Fruit fly (Drosophila melanogaster): ENCODE measurements around the gene nrv1.

Gene nrv1

dm6 chr2L:6830264-6830729 is 43.6 kb upstream of the nrv1 start (continued):
- no peak for TF ChIP-seq CG4707 (GFP tag; optimal IDR thresholded peaks at IDR 0.05)
- no peak for TF ChIP-seq CG11247 (GFP tag; IDR thresholded peaks at IDR 0.05)
- TF ChIP-seq da (GFP tag; optimal IDR thresholded peaks at IDR 0.05), result no peak
- TF ChIP-seq ase (GFP tag; IDR thresholded peaks at IDR 0.05), result no peak
- TF ChIP-seq CG4730 (GFP tag; IDR thresholded peaks at IDR 0.05), result no peak
- peak; percentile 17 for TF ChIP-seq NfI (GFP tag; optimal IDR thresholded peaks at IDR 0.05)
- TF ChIP-seq Doc3 (GFP tag; IDR thresholded peaks at IDR 0.05; ENCODE audit: partially characterized antibody), result no peak
- no peak for TF ChIP-seq Ets97D (GFP tag; optimal IDR thresholded peaks at IDR 0.05)
- no peak for TF ChIP-seq NC2α (GFP tag; optimal IDR thresholded peaks at IDR 0.05)
- no peak for TF ChIP-seq CG1647 (GFP tag; optimal IDR thresholded peaks at IDR 0.05)
- TF ChIP-seq Stat92E (GFP tag; optimal IDR thresholded peaks at IDR 0.05), result no peak
- no peak for TF ChIP-seq CG6765 (GFP tag; optimal IDR thresholded peaks at IDR 0.05)
- TF ChIP-seq CG32772 (GFP tag; IDR thresholded peaks at IDR 0.05), result peak; percentile 30; the same call in 1 of the 2 replicates
- TF ChIP-seq Bteb2 (GFP tag; optimal IDR thresholded peaks at IDR 0.05), result no peak
- no peak for TF ChIP-seq CG12219 (GFP tag; optimal IDR thresholded peaks at IDR 0.05)
- no peak for TF ChIP-seq CG6175 (GFP tag; IDR thresholded peaks at IDR 0.05)
- no peak for TF ChIP-seq CG8281 (tag; optimal IDR thresholded peaks at IDR 0.05)
- peak; percentile 78 for TF ChIP-seq CG33557 (GFP tag; optimal IDR thresholded peaks at IDR 0.05)
- TF ChIP-seq Xrp1 (GFP tag; IDR thresholded peaks at IDR 0.05), result peak; percentile 81
- TF ChIP-seq cas (GFP tag; IDR thresholded peaks at IDR 0.05), result no peak
- no peak for TF ChIP-seq CG7928 (GFP tag; optimal IDR thresholded peaks at IDR 0.05)
- TF ChIP-seq Poxn (GFP tag; IDR thresholded peaks at IDR 0.05), result no peak
- TF ChIP-seq CG7357 (GFP tag; IDR thresholded peaks at IDR 0.05), result no peak
- no peak for TF ChIP-seq CG17802 (tag; optimal IDR thresholded peaks at IDR 0.05)
- no peak for TF ChIP-seq CG12236 (GFP tag; optimal IDR thresholded peaks at IDR 0.05)
- TF ChIP-seq Hand (GFP tag; optimal IDR thresholded peaks at IDR 0.05), result peak; percentile 36
- peak; percentile 54 for TF ChIP-seq Fer1 (GFP tag; optimal IDR thresholded peaks at IDR 0.05)
- no peak for TF ChIP-seq btn (GFP tag; optimal IDR thresholded peaks at IDR 0.05)
- peak; percentile 44 for TF ChIP-seq CG17328 (GFP tag; IDR thresholded peaks at IDR 0.05)
- TF ChIP-seq bab2 (GFP tag; optimal IDR thresholded peaks at IDR 0.05), result no peak
- TF ChIP-seq grn (GFP tag; optimal IDR thresholded peaks at IDR 0.05), result no peak
- TF ChIP-seq gt (GFP tag; IDR thresholded peaks at IDR 0.05), result no peak
- no peak for TF ChIP-seq CG9932 (GFP tag; IDR thresholded peaks at IDR 0.05)
- no peak for TF ChIP-seq Mad (GFP tag; optimal IDR thresholded peaks at IDR 0.05)
- no peak for TF ChIP-seq CG10321 (GFP tag; IDR thresholded peaks at IDR 0.05)
- no peak for TF ChIP-seq CG8478 (optimal IDR thresholded peaks at IDR 0.05)
- peak; percentile 89 for TF ChIP-seq CG7556 (GFP tag; optimal IDR thresholded peaks at IDR 0.05)
- TF ChIP-seq CG13123 (GFP tag; optimal IDR thresholded peaks at IDR 0.05), result no peak
- TF ChIP-seq CG16863 (GFP tag; optimal IDR thresholded peaks at IDR 0.05), result no peak
- no peak for TF ChIP-seq lov (optimal IDR thresholded peaks at IDR 0.05)
- no peak for TF ChIP-seq lov (GFP tag; IDR thresholded peaks at IDR 0.05)
- no peak for TF ChIP-seq ems (GFP tag; optimal IDR thresholded peaks at IDR 0.05)
- TF ChIP-seq chif (GFP tag; optimal IDR thresholded peaks at IDR 0.05), result peak in 1 of 2 experiments; percentile 9
- peak; percentile 69 for TF ChIP-seq CoRest (tag; optimal IDR thresholded peaks at IDR 0.05)
- no peak for TF ChIP-seq stwl (tag; optimal IDR thresholded peaks at IDR 0.05)
- TF ChIP-seq lbe (GFP tag; optimal IDR thresholded peaks at IDR 0.05), result no peak
- no peak for TF ChIP-seq CG2129 (GFP tag; IDR thresholded peaks at IDR 0.05; ENCODE audit: partially characterized antibody)
- TF ChIP-seq Xbp1 (GFP tag; optimal IDR thresholded peaks at IDR 0.05), result peak; percentile 22
- TF ChIP-seq insv (GFP tag; optimal IDR thresholded peaks at IDR 0.05), result no peak
- no peak for TF ChIP-seq CG9215 (GFP tag; IDR thresholded peaks at IDR 0.05)
- TF ChIP-seq Sry-δ (GFP tag; optimal IDR thresholded peaks at IDR 0.05), result no peak
- TF ChIP-seq wdn (GFP tag; IDR thresholded peaks at IDR 0.05), result no peak
- TF ChIP-seq tna (GFP tag; IDR thresholded peaks at IDR 0.05; ENCODE audit: partially characterized antibody), result no peak
